Worm (Caenorhabditis elegans) whole organism, young adult: ENCODE measurements around the gene T21B10.3.

Source experiments
- B0336.3 ChIP-seq: fragments of 200-800 bp; sonication (Bioruptor generic); IDR thresholded peaks from 2 replicates; pipeline ENCODE4 v1.3.6; 2022; ENCODE audit warnings: missing genetic modification characterization, missing compliant biosample characterization
- C17E4.6 ChIP-seq: fragments of 200-800 bp; sonication (Bioruptor generic); IDR thresholded peaks from 2 replicates; pipeline ENCODE4 v1.3.6; 2022; ENCODE audit warnings: missing genetic modification reagents, missing genetic modification characterization, missing compliant biosample characterization
- D2030.7 ChIP-seq: fragments of 200-800 bp; sonication (Bioruptor generic); IDR thresholded peaks from 2 replicates; pipeline ENCODE4 v1.3.6; 2022; ENCODE audit warnings: missing genetic modification reagents, missing genetic modification characterization, missing compliant biosample characterization
- F52B5.7 ChIP-seq: sonication (generic microtip); optimal IDR thresholded peaks from 2 replicates; lab custom pipeline; 2016; ENCODE audit warnings: mild to moderate bottlenecking, missing genetic modification characterization, missing compliant biosample characterization
- Y53G8AR.9 ChIP-seq: fragments of 200-800 bp; sonication (Bioruptor generic); conservative IDR thresholded peaks from 2 replicates; pipeline ENCODE4 v1.3.6; 2022; ENCODE audit warnings: missing genetic modification reagents, missing genetic modification characterization, missing compliant biosample characterization
- Y79H2A.3 ChIP-seq: fragments of 200-800 bp; sonication (Bioruptor generic); conservative IDR thresholded peaks from 2 replicates; pipeline ENCODE4 v1.3.6; 2022; ENCODE audit warnings: missing genetic modification reagents, missing genetic modification characterization, missing compliant biosample characterization
- Y95B8A.8 ChIP-seq: fragments of 200-800 bp; sonication (Bioruptor generic); IDR thresholded peaks from 2 replicates; pipeline ENCODE4 v1.3.6; 2022; ENCODE audit warnings: missing genetic modification reagents, missing genetic modification characterization, missing compliant biosample characterization
- akir-1 ChIP-seq: fragments of 200-800 bp; sonication (Bioruptor generic); optimal IDR thresholded peaks from 2 replicates; lab custom pipeline; 2018; ENCODE audit warnings: mild to moderate bottlenecking, missing genetic modification characterization, moderate library complexity, missing compliant biosample characterization
- ama-1 ChIP-seq, 3 experiments: fragments of 150-350 bp in 1 of 3; sonication (generic microtip) in 2 of 3; optimal IDR thresholded peaks; 2 replicates each; lab custom pipeline; 2014 to 2018; ENCODE audit warnings: missing biosample characterization in 2 of 3, missing genetic modification characterization in 2 of 3, missing genetic modification reagents in 2 of 3
- bed-1 ChIP-seq: fragments of 200-800 bp; sonication (Bioruptor generic); IDR thresholded peaks from 2 replicates; pipeline ENCODE4 v1.3.6; 2022; ENCODE audit warnings: missing genetic modification reagents, missing genetic modification characterization, missing compliant biosample characterization
- cebp-1 ChIP-seq, 2 experiments: fragments of 200-800 bp in 1 of 2; sonication (Bioruptor generic) in 1 of 2; sonication (generic microtip) in 1 of 2; IDR thresholded peaks in 1 of 2; optimal IDR thresholded peaks in 1 of 2; 2 replicates each; pipeline versions ENCODE4 v1.3.6 to Lab custom; 2017 to 2022; ENCODE audit warnings: missing compliant biosample characterization in 2 of 2, missing genetic modification characterization in 2 of 2, mild to moderate bottlenecking in 1 of 2, missing genetic modification reagents in 1 of 2, moderate library complexity in 1 of 2
- ceh-100 ChIP-seq: fragments of 200-800 bp; sonication (Bioruptor generic); IDR thresholded peaks from 2 replicates; pipeline ENCODE4 v1.3.6; 2022; ENCODE audit warnings: missing genetic modification reagents, missing genetic modification characterization, missing compliant biosample characterization
- ceh-58 ChIP-seq: fragments of 200-800 bp; sonication (Bioruptor generic); IDR thresholded peaks from 2 replicates; pipeline ENCODE4 v1.3.6; 2022; ENCODE audit warnings: missing genetic modification characterization, missing compliant biosample characterization
- chd-7 ChIP-seq: sonication (generic microtip); optimal IDR thresholded peaks from 2 replicates; lab custom pipeline; 2016; ENCODE audit warnings: mild to moderate bottlenecking, missing genetic modification characterization, moderate library complexity, missing compliant biosample characterization
- egl-18 ChIP-seq: fragments of 200-800 bp; sonication (Bioruptor generic); IDR thresholded peaks from 2 replicates; pipeline ENCODE4 v1.3.6; 2022; ENCODE audit warnings: missing genetic modification reagents, missing genetic modification characterization, missing compliant biosample characterization
- egrh-3 ChIP-seq: fragments of 200-800 bp; sonication (Bioruptor generic); IDR thresholded peaks from 2 replicates; pipeline ENCODE4 v1.3.6; 2022; ENCODE audit warnings: missing genetic modification reagents, missing genetic modification characterization, missing compliant biosample characterization
- him-1 ChIP-seq: sonication (generic microtip); optimal IDR thresholded peaks from 2 replicates; lab custom pipeline; 2016; ENCODE audit warnings: missing genotype, missing genetic modification reagents, missing genetic modification characterization, missing compliant biosample characterization
- hmg-1.2 ChIP-seq: fragments of 200-800 bp; sonication (Bioruptor generic); IDR thresholded peaks from 2 replicates; pipeline ENCODE4 v1.3.6; 2022; ENCODE audit warnings: missing genetic modification reagents, missing genetic modification characterization, missing compliant biosample characterization
- hsf-1 ChIP-seq: fragments of 200-800 bp; sonication (Bioruptor generic); IDR thresholded peaks from 2 replicates; pipeline ENCODE4 v1.3.6; 2022; ENCODE audit warnings: missing genetic modification reagents, missing genetic modification characterization, missing compliant biosample characterization
- let-607 ChIP-seq, 2 experiments: fragments of 200-800 bp in 1 of 2; sonication (Bioruptor generic) in 1 of 2; sonication (generic microtip) in 1 of 2; optimal IDR thresholded peaks; 2 replicates each; lab custom pipeline; 2016 to 2018; ENCODE audit warnings: mild to moderate bottlenecking in 2 of 2, missing compliant biosample characterization in 2 of 2, missing genetic modification characterization in 2 of 2, moderate library complexity in 2 of 2, missing genotype in 1 of 2
- lin-35 ChIP-seq, 3 experiments: fragments of 150-350 bp in 2 of 3; sonication (generic microtip) in 1 of 3; optimal IDR thresholded peaks; 2 replicates each; lab custom pipeline; 2014 to 2018; ENCODE audit warnings: missing biosample characterization in 3 of 3, missing genetic modification characterization in 3 of 3, missing genetic modification reagents in 3 of 3
- lsl-1 ChIP-seq: fragments of 200-800 bp; sonication (Bioruptor generic); optimal IDR thresholded peaks from 2 replicates; lab custom pipeline; 2018; ENCODE audit warnings: mild to moderate bottlenecking, missing genetic modification characterization, moderate library complexity, missing compliant biosample characterization
- madf-3 ChIP-seq: fragments of 200-800 bp; sonication (Bioruptor generic); IDR thresholded peaks from 2 replicates; pipeline ENCODE4 v1.3.6; 2022; ENCODE audit warnings: missing genetic modification reagents, missing genetic modification characterization, missing compliant biosample characterization
- mcd-1 ChIP-seq: fragments of 200-800 bp; sonication (Bioruptor generic); IDR thresholded peaks from 2 replicates; pipeline ENCODE4 v1.3.6; 2022; ENCODE audit warnings: missing genetic modification reagents, missing genetic modification characterization, missing compliant biosample characterization
- mel-28 ChIP-seq: sonication (generic microtip); optimal IDR thresholded peaks from 2 replicates; lab custom pipeline; 2016; ENCODE audit warnings: borderline replicate concordance, mild to moderate bottlenecking, missing genetic modification characterization, missing compliant biosample characterization
- nfya-2 ChIP-seq: fragments of 200-800 bp; sonication (Bioruptor generic); IDR thresholded peaks from 2 replicates; pipeline ENCODE4 v1.3.6; 2022; ENCODE audit warnings: missing genetic modification reagents, missing genetic modification characterization, missing compliant biosample characterization
- nfyb-1 ChIP-seq: fragments of 200-800 bp; sonication (Bioruptor generic); IDR thresholded peaks from 2 replicates; pipeline ENCODE4 v1.3.6; 2022; ENCODE audit warnings: missing genetic modification reagents, missing genetic modification characterization, missing compliant biosample characterization
- nhr-27 ChIP-seq: fragments of 200-800 bp; sonication (Bioruptor generic); optimal IDR thresholded peaks from 2 replicates; lab custom pipeline; 2018; ENCODE audit warnings: mild to moderate bottlenecking, missing genetic modification characterization, moderate library complexity, missing compliant biosample characterization
- nhr-80 ChIP-seq: sonication (generic microtip); optimal IDR thresholded peaks from 2 replicates; lab custom pipeline; 2016; ENCODE audit warnings: missing genetic modification characterization, missing compliant biosample characterization
- rec-8 ChIP-seq, 2 experiments: sonication (generic microtip); optimal IDR thresholded peaks; 2 replicates each; lab custom pipeline; 2016; ENCODE audit warnings: mild to moderate bottlenecking in 2 of 2, missing genetic modification characterization in 2 of 2, missing genetic modification reagents in 2 of 2, missing genotype in 2 of 2, missing biosample characterization in 1 of 2, missing compliant biosample characterization in 1 of 2, moderate library complexity in 1 of 2
- repo-1 ChIP-seq: sonication (generic microtip); optimal IDR thresholded peaks from 2 replicates; lab custom pipeline; 2017; ENCODE audit warnings: mild to moderate bottlenecking, missing genetic modification characterization, missing compliant biosample characterization
- snpc-1.3 ChIP-seq: sonication (generic microtip); optimal IDR thresholded peaks from 2 replicates; lab custom pipeline; 2017; ENCODE audit warnings: missing genetic modification characterization, mild to moderate bottlenecking, missing compliant biosample characterization, antibody characterized with exemption, moderate library complexity, missing genotype, missing genetic modification reagents; ENCODE audit not compliant: insufficient read depth
- snpc-4 ChIP-seq, 5 experiments: fragments of 150-350 bp in 1 of 5; sonication (generic microtip) in 4 of 5; optimal IDR thresholded peaks; 2 replicates each; lab custom pipeline; 2014 to 2018; ENCODE audit warnings: missing genetic modification characterization in 5 of 5, missing biosample characterization in 3 of 5, antibody characterized with exemption in 2 of 5, mild to moderate bottlenecking in 2 of 5, missing compliant biosample characterization in 2 of 5, missing genotype in 2 of 5, moderate library complexity in 2 of 5, missing genetic modification reagents in 1 of 5
- tbx-9 ChIP-seq: sonication (generic microtip); optimal IDR thresholded peaks from 2 replicates; lab custom pipeline; 2016; ENCODE audit warnings: borderline replicate concordance, missing genetic modification characterization, inconsistent platforms, missing compliant biosample characterization
- xnd-1 ChIP-seq: sonication (generic microtip); optimal IDR thresholded peaks from 2 replicates; lab custom pipeline; 2016; ENCODE audit warnings: missing genotype, missing genetic modification reagents, missing genetic modification characterization, missing compliant biosample characterization
- zfh-2 ChIP-seq: fragments of 200-800 bp; sonication (Bioruptor generic); conservative IDR thresholded peaks from 2 replicates; pipeline ENCODE4 v1.3.6; 2022; ENCODE audit warnings: missing genetic modification reagents, missing genetic modification characterization, missing compliant biosample characterization
- ztf-18 ChIP-seq: sonication (generic microtip); optimal IDR thresholded peaks from 2 replicates; lab custom pipeline; 2016; ENCODE audit warnings: missing genotype, mild to moderate bottlenecking, missing genetic modification characterization, missing compliant biosample characterization
- ztf-26 ChIP-seq: sonication (generic microtip); optimal IDR thresholded peaks from 2 replicates; lab custom pipeline; 2017; ENCODE audit warnings: missing genetic modification characterization, missing compliant biosample characterization

Gene T21B10.3

ce11 chrII:8931405-8932149 is 2.6 kb upstream of the T21B10.3 start:
- TF ChIP-seq mcd-1 (0 out of 2 replicates have a peak, but pooled peaks have one; percentile 18), let-607 (tag; optimal IDR thresholded peaks at IDR 0.05; lab: Kevin White, UChicago) (peak in 1 of 2 experiments; percentile 19), snpc-4 (GFP tag; optimal IDR thresholded peaks at IDR 0.05; lab: Kevin White, UChicago) (no peak), snpc-4 (tag; optimal IDR thresholded peaks at IDR 0.05; lab: Kevin White, UChicago) (peak in 1 of 4 experiments; percentile 10), nhr-80 (tag; lab: Kevin White, UChicago) (peak; percentile 61), ztf-26 (tag; lab: Kevin White, UChicago) (no peak), rec-8 (tag; optimal IDR thresholded peaks at IDR 0.05; lab: Kevin White, UChicago) (no peak), zfh-2 (peak; percentile 51; the same call in 1 of the 2 replicates), egrh-3 (GFP tag; lab: Robert Waterston, UW) (peak; percentile 4; the same call in 1 of the 2 replicates), ceh-58 (no peak), ztf-18 (tag; lab: Kevin White, UChicago) (peak; percentile 19), cebp-1 (GFP tag; IDR thresholded peaks at IDR 0.05; lab: Robert Waterston, UW) (no peak), cebp-1 (tag; optimal IDR thresholded peaks at IDR 0.05; lab: Kevin White, UChicago) (peak; percentile 41), ama-1 (optimal IDR thresholded peaks at IDR 0.05; lab: Kevin White, UChicago) (peak; percentile 61), ama-1 (GFP tag; optimal IDR thresholded peaks at IDR 0.05; lab: Kevin White, UChicago) (no peak), hmg-1.2 (peak; percentile 44; the same call in 1 of the 2 replicates)

ce11 chrII:8932392-8932791 is 1.8 kb upstream of the T21B10.3 start:
- TF ChIP-seq nfya-2 (GFP tag; lab: Robert Waterston, UW) (no peak), zfh-2 (peak; percentile 54; the same call in 1 of the 2 replicates), Y53G8AR.9 (GFP tag; lab: Robert Waterston, UW) (0 out of 2 replicates have a peak, but pooled peaks have one; percentile 3), egl-18 (GFP tag; lab: Robert Waterston, UW) (0 out of 2 replicates have a peak, but pooled peaks have one; percentile 6), tbx-9 (no peak), hsf-1 (0 out of 2 replicates have a peak, but pooled peaks have one; percentile 7)
- TF ChIP-seq, all 124 proteins: peak for 4

ce11 chrII:8938907-8939622 is 4.9 kb downstream of the T21B10.3 start:
- TF ChIP-seq ztf-26 (tag; lab: Kevin White, UChicago) (no peak), nhr-27 (tag; lab: Kevin White, UChicago) (no peak), B0336.3 (GFP tag; lab: Robert Waterston, UW) (0 out of 2 replicates have a peak, but pooled peaks have one; percentile 21), D2030.7 (GFP tag; lab: Robert Waterston, UW) (peak; percentile 34; the same call in 1 of the 2 replicates), snpc-1.3 (peak; percentile 20), Y95B8A.8 (GFP tag; lab: Robert Waterston, UW) (peak; percentile 80), madf-3 (GFP tag; lab: Robert Waterston, UW) (0 out of 2 replicates have a peak, but pooled peaks have one; percentile 22), akir-1 (no peak), egl-18 (GFP tag; lab: Robert Waterston, UW) (no peak), F52B5.7 (peak; percentile 50), Y79H2A.3 (GFP tag; lab: Robert Waterston, UW) (peak; percentile 67; the same call in 1 of the 2 replicates), him-1 (peak; percentile 44), lsl-1 (GFP tag; lab: Kevin White, UChicago) (peak; percentile 2), nfyb-1 (GFP tag; lab: Robert Waterston, UW) (peak; percentile 62; the same call in 1 of the 2 replicates), repo-1 (tag; lab: Kevin White, UChicago) (peak; percentile 9), xnd-1 (peak; percentile 24), ceh-100 (0 out of 2 replicates have a peak, but pooled peaks have one; percentile 30), chd-7 (tag; lab: Kevin White, UChicago) (peak; percentile 17), lin-35 (GFP tag; optimal IDR thresholded peaks at IDR 0.05; lab: Kevin White, UChicago) (no peak), C17E4.6 (GFP tag; lab: Robert Waterston, UW) (0 out of 2 replicates have a peak, but pooled peaks have one; percentile 9), mel-28 (tag; lab: Kevin White, UChicago) (no peak), bed-1 (no peak), ama-1 (optimal IDR thresholded peaks at IDR 0.05; lab: Kevin White, UChicago) (no peak), ama-1 (GFP tag; optimal IDR thresholded peaks at IDR 0.05; lab: Kevin White, UChicago) (peak in 1 of 2 experiments; percentile 57)
